Fruit fly (Drosophila melanogaster): Measurements from ENCODE around the gene CG3397.
A peak's percentile ranks its signal among the peaks of the same experiment; 100 is the strongest.

The CG3397 gene

dm6 chr3R:11947079-11947869 is 37.1 kb downstream of the CG3397 start:
- no peak for TF ChIP-seq Max (GFP tag; optimal IDR thresholded peaks at IDR 0.05)
- peak; percentile 27; the same call in 1 of the 4 replicates for TF ChIP-seq Gug (GFP tag; IDR thresholded peaks at IDR 0.05)
- TF ChIP-seq crol (GFP tag; IDR thresholded peaks at IDR 0.05), result peak; percentile 43
- no peak for TF ChIP-seq hkb (optimal IDR thresholded peaks at IDR 0.05)
- 0 out of 2 replicates have a peak, but pooled peaks have one; percentile 11 for TF ChIP-seq hkb (GFP tag; IDR thresholded peaks at IDR 0.05)
- TF ChIP-seq CG2678 (tag; optimal IDR thresholded peaks at IDR 0.05), result peak; percentile 32
- no peak for TF ChIP-seq stwl (tag; optimal IDR thresholded peaks at IDR 0.05)
- TF ChIP-seq CG9817 (tag; optimal IDR thresholded peaks at IDR 0.05), result peak; percentile 3
- peak; percentile 29; the same call in 1 of the 2 replicates for TF ChIP-seq al (GFP tag; IDR thresholded peaks at IDR 0.05)
- peak; percentile 52; the same call in 1 of the 2 replicates for TF ChIP-seq CG14441 (GFP tag; IDR thresholded peaks at IDR 0.05)
- TF ChIP-seq Mrtf (GFP tag; IDR thresholded peaks at IDR 0.05), result 0 out of 3 replicates have a peak, but pooled peaks have one; percentile 33
- TF ChIP-seq Drgx (GFP tag; IDR thresholded peaks at IDR 0.05), result peak; percentile 46; the same call in 1 of the 2 replicates
- peak; percentile 62; the same call in 1 of the 2 replicates for TF ChIP-seq ranshi (GFP tag; IDR thresholded peaks at IDR 0.05)
- 0 out of 3 replicates have a peak, but pooled peaks have one; percentile 5 for TF ChIP-seq C15 (GFP tag; IDR thresholded peaks at IDR 0.05)
- 0 out of 2 replicates have a peak, but pooled peaks have one; percentile 13 for TF ChIP-seq CG32772 (GFP tag; IDR thresholded peaks at IDR 0.05)
- peak; percentile 25 for TF ChIP-seq ems (GFP tag; optimal IDR thresholded peaks at IDR 0.05)
- 0 out of 2 replicates have a peak, but pooled peaks have one; percentile 20 for TF ChIP-seq CG14667 (GFP tag; IDR thresholded peaks at IDR 0.05)
- TF ChIP-seq Dip3 (GFP tag; optimal IDR thresholded peaks at IDR 0.05), result peak; percentile 8
- TF ChIP-seq CG4360 (GFP tag; IDR thresholded peaks at IDR 0.05), result peak; percentile 80
- TF ChIP-seq CG11247 (GFP tag; IDR thresholded peaks at IDR 0.05), result 0 out of 2 replicates have a peak, but pooled peaks have one; percentile 18
- TF ChIP-seq Bgb (GFP tag; IDR thresholded peaks at IDR 0.05; ENCODE audit: partially characterized antibody), result no peak
- peak; percentile 47; the same call in 1 of the 2 replicates for TF ChIP-seq vvl (GFP tag; IDR thresholded peaks at IDR 0.05)
- peak; percentile 56 for TF ChIP-seq lmd (GFP tag; IDR thresholded peaks at IDR 0.05)
- TF ChIP-seq her (GFP tag; optimal IDR thresholded peaks at IDR 0.05), result no peak
- TF ChIP-seq row (GFP tag; IDR thresholded peaks at IDR 0.05), result peak; percentile 56
- TF ChIP-seq sob (GFP tag; IDR thresholded peaks at IDR 0.05), result peak; percentile 52; the same call in 1 of the 2 replicates
- peak; percentile 32 for TF ChIP-seq lilli (GFP tag; optimal IDR thresholded peaks at IDR 0.05)
- TF ChIP-seq dysf (GFP tag; IDR thresholded peaks at IDR 0.05), result peak; percentile 72
- TF ChIP-seq org-1 (GFP tag; optimal IDR thresholded peaks at IDR 0.05), result peak; percentile 26
- TF ChIP-seq CG15073 (GFP tag; optimal IDR thresholded peaks at IDR 0.05), result no peak
- TF ChIP-seq Ptx1 (GFP tag; IDR thresholded peaks at IDR 0.05), result peak; percentile 41; the same call in 1 of the 2 replicates
- no peak for TF ChIP-seq CG9727 (GFP tag; optimal IDR thresholded peaks at IDR 0.05)
- TF ChIP-seq knrl (GFP tag; IDR thresholded peaks at IDR 0.05; ENCODE audit: partially characterized antibody), result no peak
- 0 out of 3 replicates have a peak, but pooled peaks have one; percentile 46 for TF ChIP-seq CG11456 (GFP tag; IDR thresholded peaks at IDR 0.05)
- TF ChIP-seq NC2β (GFP tag; optimal IDR thresholded peaks at IDR 0.05), result no peak
- no peak for TF ChIP-seq yki (optimal IDR thresholded peaks at IDR 0.05)
- TF ChIP-seq CG30431 (GFP tag; optimal IDR thresholded peaks at IDR 0.05), result no peak
- no peak for TF ChIP-seq CG2875 (GFP tag; optimal IDR thresholded peaks at IDR 0.05)
- no peak for TF ChIP-seq CG4617 (GFP tag; optimal IDR thresholded peaks at IDR 0.05; ENCODE audit: borderline replicate concordance)
- no peak for TF ChIP-seq CG15011 (GFP tag; optimal IDR thresholded peaks at IDR 0.05)
- peak; percentile 18 for TF ChIP-seq Oli (tag; optimal IDR thresholded peaks at IDR 0.05)
- TF ChIP-seq PHDP (tag; optimal IDR thresholded peaks at IDR 0.05), result peak; percentile 2
- 0 out of 2 replicates have a peak, but pooled peaks have one; percentile 30 for TF ChIP-seq H2.0 (GFP tag; IDR thresholded peaks at IDR 0.05)
- TF ChIP-seq Ets65A (GFP tag), result peak; percentile 62
- TF ChIP-seq CG10654 (GFP tag; optimal IDR thresholded peaks at IDR 0.05), result peak; percentile 12
- no peak for TF ChIP-seq emc (GFP tag; optimal IDR thresholded peaks at IDR 0.05)
- TF ChIP-seq CG9932 (GFP tag; IDR thresholded peaks at IDR 0.05), result 0 out of 2 replicates have a peak, but pooled peaks have one; percentile 30
- no peak for TF ChIP-seq Fer3 (tag; optimal IDR thresholded peaks at IDR 0.05)
- TF ChIP-seq Fer1 (GFP tag; optimal IDR thresholded peaks at IDR 0.05), result no peak
- TF ChIP-seq Rx (GFP tag; IDR thresholded peaks at IDR 0.05), result 0 out of 2 replicates have a peak, but pooled peaks have one; percentile 19
